Worm (Caenorhabditis elegans) whole organism, late embryonic: Measurements from ENCODE around the gene srh-208.

Experiments used
- C08G9.2 ChIP-seq: sonication (generic microtip); optimal IDR thresholded peaks from 2 replicates; lab custom pipeline; 2016; ENCODE audit warnings: mild to moderate bottlenecking, missing genetic modification characterization, moderate library complexity, missing compliant biosample characterization
- F13H6.1 ChIP-seq: sonication (generic microtip); optimal IDR thresholded peaks from 2 replicates; lab custom pipeline; 2016; ENCODE audit warnings: missing genetic modification characterization, missing compliant biosample characterization
- K09A11.1 ChIP-seq: sonication (generic microtip); optimal IDR thresholded peaks from 2 replicates; lab custom pipeline; 2017; ENCODE audit warnings: antibody characterized with exemption, mild to moderate bottlenecking, missing genetic modification characterization, missing compliant biosample characterization; ENCODE audit not compliant: insufficient read depth
- T23F11.4 ChIP-seq: fragments of 200-800 bp; sonication (Bioruptor generic); optimal IDR thresholded peaks from 2 replicates; lab custom pipeline; 2018; ENCODE audit warnings: mild to moderate bottlenecking, missing genetic modification characterization, missing compliant biosample characterization
- Y22D7AL.16 ChIP-seq: sonication (generic microtip); optimal IDR thresholded peaks from 2 replicates; lab custom pipeline; 2016; ENCODE audit warnings: missing genetic modification characterization, missing compliant biosample characterization
- ahr-1 ChIP-seq: sonication (generic microtip); optimal IDR thresholded peaks from 2 replicates; lab custom pipeline; 2016; ENCODE audit warnings: missing genetic modification characterization, missing compliant biosample characterization
- ama-1 ChIP-seq: fragments of 150-350 bp; optimal IDR thresholded peaks from 2 replicates; lab custom pipeline; 2014
- ceh-14 ChIP-seq: sonication (generic microtip); optimal IDR thresholded peaks from 2 replicates; lab custom pipeline; 2016; ENCODE audit warnings: missing genotype, missing genetic modification characterization, missing compliant biosample characterization
- ceh-22 ChIP-seq: sonication (generic microtip); optimal IDR thresholded peaks from 2 replicates; lab custom pipeline; 2017; ENCODE audit warnings: missing biosample characterization, missing genetic modification characterization
- ceh-31 ChIP-seq: sonication (generic microtip); optimal IDR thresholded peaks from 2 replicates; lab custom pipeline; 2016; ENCODE audit warnings: missing genetic modification characterization, missing compliant biosample characterization
- ceh-34 ChIP-seq: sonication (generic microtip); optimal IDR thresholded peaks from 2 replicates; lab custom pipeline; 2016; ENCODE audit warnings: mild to moderate bottlenecking, missing genetic modification characterization, missing compliant biosample characterization
- ceh-45 ChIP-seq: fragments of 200-800 bp; sonication (Bioruptor generic); IDR thresholded peaks from 2 replicates; pipeline ENCODE4 v1.3.6; 2022; ENCODE audit warnings: missing genetic modification reagents, missing genetic modification characterization, missing compliant biosample characterization
- che-1 ChIP-seq: sonication (generic microtip); optimal IDR thresholded peaks from 2 replicates; lab custom pipeline; 2016; ENCODE audit warnings: mild to moderate bottlenecking, missing genetic modification characterization, missing compliant biosample characterization
- dve-1 ChIP-seq: sonication (generic microtip); optimal IDR thresholded peaks from 2 replicates; lab custom pipeline; 2017; ENCODE audit warnings: antibody characterized with exemption, mild to moderate bottlenecking, missing genetic modification characterization, missing compliant biosample characterization
- eyg-1 ChIP-seq: sonication (generic microtip); optimal IDR thresholded peaks from 2 replicates; lab custom pipeline; 2016; ENCODE audit warnings: missing genotype, missing genetic modification characterization, missing compliant biosample characterization
- fax-1 ChIP-seq: sonication (generic microtip); optimal IDR thresholded peaks from 2 replicates; lab custom pipeline; 2016; ENCODE audit warnings: missing genotype, missing genetic modification characterization, missing compliant biosample characterization
- fkh-6 ChIP-seq: sonication (generic microtip); optimal IDR thresholded peaks from 2 replicates; lab custom pipeline; 2016; ENCODE audit warnings: missing genetic modification characterization, missing compliant biosample characterization
- hlh-15 ChIP-seq: sonication (generic microtip); optimal IDR thresholded peaks from 2 replicates; lab custom pipeline; 2016; ENCODE audit warnings: missing genetic modification characterization, missing compliant biosample characterization
- hlh-8 ChIP-seq: sonication (generic microtip); optimal IDR thresholded peaks from 2 replicates; lab custom pipeline; 2016; ENCODE audit warnings: missing genotype, missing genetic modification characterization, missing compliant biosample characterization
- lim-6 ChIP-seq: sonication (generic microtip); optimal IDR thresholded peaks from 2 replicates; lab custom pipeline; 2016; ENCODE audit warnings: missing genetic modification characterization, missing compliant biosample characterization
- lin-11 ChIP-seq: fragments of 200-800 bp; sonication (Bioruptor generic); optimal IDR thresholded peaks from 2 replicates; lab custom pipeline; 2018; ENCODE audit warnings: mild to moderate bottlenecking, missing genetic modification characterization, missing compliant biosample characterization
- madf-2 ChIP-seq: sonication (generic microtip); optimal IDR thresholded peaks from 2 replicates; lab custom pipeline; 2017; ENCODE audit warnings: missing genetic modification characterization, missing compliant biosample characterization
- nfya-1 ChIP-seq: sonication (generic microtip); optimal IDR thresholded peaks from 2 replicates; lab custom pipeline; 2017; ENCODE audit warnings: missing genetic modification characterization, mild to moderate bottlenecking, missing compliant biosample characterization, antibody characterized with exemption, moderate library complexity
- nhr-11 ChIP-seq: fragments of 150-350 bp; optimal IDR thresholded peaks from 2 replicates; lab custom pipeline; 2014; ENCODE audit warnings: missing biosample characterization, missing genetic modification characterization
- odd-2 ChIP-seq: sonication (generic microtip); optimal IDR thresholded peaks from 2 replicates; lab custom pipeline; 2017; ENCODE audit warnings: antibody characterized with exemption, mild to moderate bottlenecking, missing genetic modification characterization, missing compliant biosample characterization
- pha-2 ChIP-seq: sonication (generic microtip); optimal IDR thresholded peaks from 2 replicates; lab custom pipeline; 2017; ENCODE audit warnings: mild to moderate bottlenecking, missing genetic modification characterization, missing compliant biosample characterization
- pha-4 ChIP-seq: fragments of 150-350 bp; optimal IDR thresholded peaks from 2 replicates; lab custom pipeline; 2018; ENCODE audit warnings: missing biosample characterization, missing genetic modification reagents, missing genetic modification characterization
- ref-2 ChIP-seq: sonication (generic microtip); optimal IDR thresholded peaks from 2 replicates; lab custom pipeline; 2016; ENCODE audit warnings: missing genetic modification characterization, missing compliant biosample characterization
- syd-9 ChIP-seq: sonication (generic microtip); optimal IDR thresholded peaks from 2 replicates; lab custom pipeline; 2016; ENCODE audit warnings: mild to moderate bottlenecking, missing genetic modification characterization, moderate library complexity, missing compliant biosample characterization
- tbx-7 ChIP-seq: sonication (generic microtip); optimal IDR thresholded peaks from 2 replicates; lab custom pipeline; 2016; ENCODE audit warnings: missing genotype, missing genetic modification characterization, missing compliant biosample characterization
- unc-3 ChIP-seq, 2 experiments: fragments of 200-800 bp in 1 of 2; sonication (Bioruptor generic) in 1 of 2; sonication (generic microtip) in 1 of 2; conservative IDR thresholded peaks in 1 of 2; optimal IDR thresholded peaks in 1 of 2; 2 replicates each; pipeline versions ENCODE4 v1.3.6 to Lab custom; 2016 to 2022; ENCODE audit warnings: missing compliant biosample characterization in 2 of 2, missing genetic modification characterization in 2 of 2, missing genetic modification reagents in 1 of 2
- unc-42 ChIP-seq: sonication (generic microtip); optimal IDR thresholded peaks from 2 replicates; lab custom pipeline; 2016; ENCODE audit warnings: missing genotype, missing genetic modification characterization, missing compliant biosample characterization
- unc-55 ChIP-seq: sonication (generic microtip); optimal IDR thresholded peaks from 2 replicates; lab custom pipeline; 2017; ENCODE audit warnings: missing biosample characterization, missing genetic modification reagents, missing genetic modification characterization
- unc-86 ChIP-seq: sonication (generic microtip); optimal IDR thresholded peaks from 2 replicates; lab custom pipeline; 2016; ENCODE audit warnings: missing genetic modification characterization, missing compliant biosample characterization

srh-208 gene

ce11 chrV:19288073-19288805 is 28.9 kb upstream of the srh-208 start, which contains the start of the genes F55C9.3 and fbxb-57:
Gene F55C9.3, minus strand, starts transcription at chrV:19288173.
Gene fbxb-57, plus strand, starts transcription at chrV:19288755.
- TF ChIP-seq nhr-11 (no peak), K09A11.1 (tag; lab: Kevin White, UChicago) (no peak), ceh-31 (tag; lab: Kevin White, UChicago) (no peak), hlh-15 (tag; lab: Kevin White, UChicago) (no peak), eyg-1 (tag; lab: Kevin White, UChicago) (no peak), madf-2 (tag; lab: Kevin White, UChicago) (no peak), lin-11 (no peak)

DNA sequence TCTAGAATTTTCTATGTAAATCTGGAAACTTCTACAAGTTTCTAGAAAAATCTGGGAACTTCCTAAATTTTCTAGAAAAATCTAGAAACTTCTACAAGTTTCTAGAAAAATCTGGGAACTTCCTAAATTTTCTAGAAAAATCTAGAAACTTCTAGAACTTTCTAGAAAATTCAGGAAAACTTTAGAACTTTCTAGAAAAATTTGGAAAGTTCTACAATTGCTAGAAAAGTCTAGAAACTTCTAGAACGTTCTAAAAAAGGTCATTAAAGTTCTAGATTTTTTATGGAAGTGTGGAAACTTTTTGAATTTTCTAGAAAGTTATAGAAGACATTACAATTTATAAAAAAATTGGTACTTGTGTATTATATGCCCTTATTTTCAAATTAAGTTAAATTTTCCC is 24.1 kb upstream of the srh-208 start, which contains the start of gene F55C9.5:
TSS of gene F55C9.5 (minus strand) at position 101 of the 400 bp plus-strand sequence.
- no peak for TF ChIP-seq ceh-14 (tag; lab: Kevin White, UChicago)
- no peak for TF ChIP-seq F13H6.1 (tag; lab: Kevin White, UChicago)
- TF ChIP-seq Y22D7AL.16 (tag; lab: Kevin White, UChicago) = no peak
- TF ChIP-seq nfya-1 (tag; lab: Kevin White, UChicago) = no peak
- TF ChIP-seq eyg-1 (tag; lab: Kevin White, UChicago) = no peak

DNA sequence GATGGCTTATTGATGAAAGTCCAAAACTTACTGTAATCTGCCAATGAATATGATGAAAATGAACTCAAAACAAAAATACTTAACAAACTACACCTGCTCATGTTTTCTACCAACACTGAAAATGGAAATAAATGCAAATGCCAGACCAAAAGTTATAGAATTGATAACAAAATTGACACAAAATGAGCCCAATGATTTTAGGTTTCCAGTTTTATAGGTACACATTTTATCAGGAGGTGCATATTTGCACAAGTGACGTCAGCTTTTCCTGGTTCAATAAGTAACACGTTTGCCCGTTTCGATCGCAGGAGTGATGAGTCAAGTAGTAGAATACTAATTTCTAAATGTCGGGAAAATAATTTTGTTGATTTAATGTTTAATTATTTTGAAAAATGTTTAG is 20.4 kb upstream of the srh-208 start, which contains the start of gene F55C9.6:
TSS of gene F55C9.6 (minus strand) at position 101 of the 400 bp plus-strand sequence.
- no peak for TF ChIP-seq che-1 (tag; lab: Kevin White, UChicago)
- no peak for TF ChIP-seq ceh-45 (GFP tag; lab: Robert Waterston, UW)
- no peak for TF ChIP-seq fkh-6
- no peak for TF ChIP-seq ceh-22
- TF ChIP-seq fax-1 = no peak

- no peak for TF ChIP-seq odd-2 (tag; lab: Kevin White, UChicago)
Observed at ce11 chrV:19297510-19297909, 19.6 kb upstream of the srh-208 start, which contains the start of gene fbxb-60. Gene fbxb-60, plus strand, starts transcription at chrV:19297810.

- TF ChIP-seq pha-4 = no peak
- TF ChIP-seq pha-2 (tag; lab: Kevin White, UChicago) = no peak
- TF ChIP-seq ref-2 = no peak
- no peak for TF ChIP-seq unc-86 (tag; lab: Kevin White, UChicago)
- TF ChIP-seq ahr-1 (tag; lab: Kevin White, UChicago) = no peak
- TF ChIP-seq Y22D7AL.16 (tag; lab: Kevin White, UChicago) = no peak
- TF ChIP-seq ceh-31 (tag; lab: Kevin White, UChicago) = no peak
- no peak for TF ChIP-seq unc-55 (GFP tag; lab: Kevin White, UChicago)
- no peak for TF ChIP-seq lim-6
- no peak for TF ChIP-seq dve-1 (tag; lab: Kevin White, UChicago)
- TF ChIP-seq unc-3 (GFP tag; conservative IDR thresholded peaks at IDR 0.05; lab: Robert Waterston, UW) = no peak
- TF ChIP-seq unc-3 (tag; optimal IDR thresholded peaks at IDR 0.05; lab: Kevin White, UChicago) = no peak
- no peak for TF ChIP-seq ama-1 (lab: Kevin White, UChicago)
- no peak for TF ChIP-seq C08G9.2 (tag; lab: Kevin White, UChicago)
- TF ChIP-seq eyg-1 (tag; lab: Kevin White, UChicago) = no peak
- no peak for TF ChIP-seq T23F11.4 (GFP tag; lab: Kevin White, UChicago)
- no peak for TF ChIP-seq fkh-6
- TF ChIP-seq unc-42 (tag; lab: Kevin White, UChicago) = no peak
Observed at ce11 chrV:19299262-19299661, 17.9 kb upstream of the srh-208 start, which contains the start of gene F55C9.14. Gene F55C9.14, plus strand, starts transcription at chrV:19299562.

ce11 chrV:19301934-19302333 is 15.2 kb upstream of the srh-208 start, which contains the start of gene fbxb-62:
Gene fbxb-62, minus strand, starts transcription at chrV:19302034.
- TF ChIP-seq ceh-34 (tag; lab: Kevin White, UChicago) (no peak), hlh-8 (no peak), syd-9 (tag; lab: Kevin White, UChicago) (no peak), tbx-7 (no peak)
